Worm (Caenorhabditis elegans) whole organism, L3 larva: ENCODE data around the gene har-1.

Experiments
- R02D3.7 ChIP-seq: fragments of 150-350 bp; optimal IDR thresholded peaks from 2 replicates; lab custom pipeline; 2014; ENCODE audit warnings: missing biosample characterization, missing genetic modification characterization
- ama-1 ChIP-seq: fragments of 150-350 bp; optimal IDR thresholded peaks from 2 replicates; lab custom pipeline; 2018
- ceh-16 ChIP-seq: sonication (generic microtip); optimal IDR thresholded peaks from 2 replicates; lab custom pipeline; 2017; ENCODE audit warnings: missing biosample characterization, missing genetic modification characterization
- ceh-28 ChIP-seq: fragments of 150-350 bp; optimal IDR thresholded peaks from 2 replicates; lab custom pipeline; 2014; ENCODE audit warnings: missing biosample characterization, missing genetic modification reagents, missing genetic modification characterization
- ceh-82 ChIP-seq: fragments of 150-350 bp; optimal IDR thresholded peaks from 2 replicates; lab custom pipeline; 2014; ENCODE audit warnings: missing biosample characterization, missing genetic modification characterization
- daf-12 ChIP-seq: fragments of 150-350 bp; optimal IDR thresholded peaks from 2 replicates; lab custom pipeline; 2014; ENCODE audit warnings: missing biosample characterization, missing genetic modification reagents, missing genetic modification characterization
- egl-27 ChIP-seq: sonication (generic microtip); optimal IDR thresholded peaks from 4 replicates; lab custom pipeline; 2017; ENCODE audit warnings: missing biosample characterization, missing genetic modification reagents, missing genetic modification characterization
- elt-1 ChIP-seq: fragments of 150-350 bp; optimal IDR thresholded peaks from 2 replicates; lab custom pipeline; 2014; ENCODE audit warnings: missing biosample characterization, missing genetic modification characterization
- elt-2 ChIP-seq: sonication (generic microtip); optimal IDR thresholded peaks from 2 replicates; lab custom pipeline; 2016; ENCODE audit warnings: missing genetic modification reagents, mild to moderate bottlenecking, missing genetic modification characterization, missing compliant biosample characterization
- elt-3 ChIP-seq, 3 experiments: fragments of 150-350 bp in 1 of 3; sonication (generic microtip) in 2 of 3; optimal IDR thresholded peaks; 2 replicates in 2 of 3; 4 replicates in 1 of 3; lab custom pipeline; 2014 to 2017; ENCODE audit warnings: missing biosample characterization in 3 of 3, missing genetic modification characterization in 3 of 3
- eor-1 ChIP-seq, 2 experiments: fragments of 150-350 bp; optimal IDR thresholded peaks; 2 replicates each; lab custom pipeline; 2014 to 2018; ENCODE audit warnings: missing biosample characterization in 2 of 2, missing genetic modification characterization in 2 of 2
- fkh-10 ChIP-seq: sonication (generic microtip); optimal IDR thresholded peaks from 2 replicates; lab custom pipeline; 2017; ENCODE audit warnings: missing biosample characterization, missing genetic modification reagents, missing genetic modification characterization
- fkh-2 ChIP-seq: fragments of 150-350 bp; optimal IDR thresholded peaks from 2 replicates; lab custom pipeline; 2014; ENCODE audit warnings: missing biosample characterization, missing genetic modification reagents, missing genetic modification characterization
- hmg-11 ChIP-seq: sonication (generic microtip); optimal IDR thresholded peaks from 2 replicates; lab custom pipeline; 2016; ENCODE audit warnings: missing genetic modification characterization, missing compliant biosample characterization
- lin-15B ChIP-seq: fragments of 150-350 bp; optimal IDR thresholded peaks from 2 replicates; lab custom pipeline; 2014; ENCODE audit warnings: missing biosample characterization, missing genetic modification characterization
- lin-39 ChIP-seq: fragments of 150-350 bp; optimal IDR thresholded peaks from 2 replicates; lab custom pipeline; 2018; ENCODE audit warnings: missing biosample characterization, missing genetic modification reagents, missing genetic modification characterization
- lsy-12 ChIP-seq: sonication (generic microtip); optimal IDR thresholded peaks from 2 replicates; lab custom pipeline; 2016; ENCODE audit warnings: mild to moderate bottlenecking, missing genetic modification characterization, missing compliant biosample characterization
- mdl-1 ChIP-seq: fragments of 150-350 bp; optimal IDR thresholded peaks from 2 replicates; lab custom pipeline; 2014; ENCODE audit warnings: missing biosample characterization, missing genetic modification characterization
- nfya-1 ChIP-seq: sonication (generic microtip); optimal IDR thresholded peaks from 2 replicates; lab custom pipeline; 2017; ENCODE audit warnings: missing genetic modification characterization, mild to moderate bottlenecking, missing compliant biosample characterization, antibody characterized with exemption, moderate library complexity; ENCODE audit not compliant: insufficient read depth
- nhr-11 ChIP-seq: fragments of 150-350 bp; optimal IDR thresholded peaks from 2 replicates; lab custom pipeline; 2014; ENCODE audit warnings: missing biosample characterization, missing genetic modification characterization
- nhr-23 ChIP-seq: fragments of 150-350 bp; optimal IDR thresholded peaks from 2 replicates; lab custom pipeline; 2014; ENCODE audit warnings: missing biosample characterization, missing genetic modification reagents, missing genetic modification characterization
- nhr-237 ChIP-seq: fragments of 150-350 bp; optimal IDR thresholded peaks from 2 replicates; lab custom pipeline; 2014; ENCODE audit warnings: missing biosample characterization, missing genetic modification characterization
- nhr-25 ChIP-seq: sonication (generic microtip); optimal IDR thresholded peaks from 2 replicates; lab custom pipeline; 2017; ENCODE audit warnings: missing biosample characterization, missing genetic modification characterization
- nhr-28 ChIP-seq: fragments of 150-350 bp; optimal IDR thresholded peaks from 2 replicates; lab custom pipeline; 2014; ENCODE audit warnings: missing biosample characterization, missing genetic modification characterization
- nhr-43 ChIP-seq: sonication (generic microtip); optimal IDR thresholded peaks from 2 replicates; lab custom pipeline; 2016; ENCODE audit warnings: mild to moderate bottlenecking, missing genetic modification characterization, missing compliant biosample characterization; ENCODE audit not compliant: poor library complexity, severe bottlenecking
- nhr-67 ChIP-seq: fragments of 150-350 bp; optimal IDR thresholded peaks from 2 replicates; lab custom pipeline; 2014; ENCODE audit warnings: missing biosample characterization, missing genetic modification characterization
- nhr-76 ChIP-seq: fragments of 150-350 bp; sonication (generic microtip); optimal IDR thresholded peaks from 5 replicates; lab custom pipeline; 2014; ENCODE audit warnings: missing biosample characterization, missing genetic modification characterization
- nhr-77 ChIP-seq: fragments of 150-350 bp; optimal IDR thresholded peaks from 2 replicates; lab custom pipeline; 2014; ENCODE audit warnings: missing biosample characterization, missing genetic modification characterization
- pha-4 ChIP-seq: fragments of 150-350 bp; optimal IDR thresholded peaks from 2 replicates; lab custom pipeline; 2014; ENCODE audit warnings: missing biosample characterization, missing genetic modification reagents, missing genetic modification characterization
- pqm-1 ChIP-seq: fragments of 150-350 bp; optimal IDR thresholded peaks from 2 replicates; lab custom pipeline; 2017; ENCODE audit warnings: missing biosample characterization, missing genetic modification characterization, inconsistent platforms
- sea-2 ChIP-seq: fragments of 150-350 bp; sonication (generic microtip); optimal IDR thresholded peaks from 4 replicates; lab custom pipeline; 2014; ENCODE audit warnings: missing biosample characterization, missing genetic modification reagents, missing genetic modification characterization
- skn-1 ChIP-seq: fragments of 150-350 bp; optimal IDR thresholded peaks from 2 replicates; lab custom pipeline; 2014; ENCODE audit warnings: missing biosample characterization, missing genetic modification characterization
- snpc-4 ChIP-seq: fragments of 150-350 bp; optimal IDR thresholded peaks from 2 replicates; lab custom pipeline; 2014; ENCODE audit warnings: missing biosample characterization, missing genetic modification characterization
- tbx-2 ChIP-seq: sonication (generic microtip); optimal IDR thresholded peaks from 2 replicates; lab custom pipeline; 2016; ENCODE audit warnings: mild to moderate bottlenecking, missing genetic modification characterization, missing compliant biosample characterization
- unc-39 ChIP-seq: sonication (generic microtip); optimal IDR thresholded peaks from 4 replicates; lab custom pipeline; 2017; ENCODE audit warnings: missing biosample characterization, missing genetic modification characterization
- unc-62 ChIP-seq: fragments of 150-350 bp; sonication (generic microtip); optimal IDR thresholded peaks from 4 replicates; lab custom pipeline; 2014; ENCODE audit warnings: missing biosample characterization, missing genetic modification reagents, missing genetic modification characterization
- zag-1 ChIP-seq: fragments of 150-350 bp; optimal IDR thresholded peaks from 2 replicates; lab custom pipeline; 2014; ENCODE audit warnings: missing biosample characterization, missing genetic modification characterization
- ztf-11 ChIP-seq: fragments of 150-350 bp; optimal IDR thresholded peaks from 2 replicates; lab custom pipeline; 2014; ENCODE audit warnings: missing biosample characterization, missing genetic modification characterization

har-1 gene

ce11 chrIII:4164071-4164470, 12.2 kb downstream of the har-1 start, which contains the start of gene C16C10.8:
Gene C16C10.8, minus strand, starts transcription at chrIII:4164171.
- no peak for TF ChIP-seq daf-12 (tag; lab: Kevin White, UChicago)
- no peak for TF ChIP-seq R02D3.7 (tag; lab: Kevin White, UChicago)
- TF ChIP-seq ceh-82 (tag; lab: Kevin White, UChicago) = no peak

- no peak for TF ChIP-seq nhr-77 (tag; lab: Kevin White, UChicago)
- TF ChIP-seq nhr-11 (tag; lab: Kevin White, UChicago) = no peak
- no peak for TF ChIP-seq pha-4 (tag; lab: Kevin White, UChicago)
- TF ChIP-seq nhr-43 = no peak
- no peak for TF ChIP-seq unc-39
- TF ChIP-seq nfya-1 = no peak
- TF ChIP-seq elt-1 (tag; lab: Kevin White, UChicago) = no peak
- TF ChIP-seq nhr-28 = no peak
Measured at ce11 chrIII:4166745-4167144, 14.9 kb downstream of the har-1 start, which contains the start of gene rnf-5. Gene rnf-5, minus strand, starts transcription at chrIII:4166845.

- TF ChIP-seq snpc-4 (tag; lab: Kevin White, UChicago) (no peak), mdl-1 (tag; lab: Kevin White, UChicago) (no peak), daf-12 (tag; lab: Kevin White, UChicago) (no peak), sea-2 (GFP tag; lab: Kevin White, UChicago) (no peak), egl-27 (tag; lab: Kevin White, UChicago) (no peak), ceh-28 (no peak), zag-1 (no peak), ama-1 (lab: Kevin White, UChicago) (no peak), skn-1 (tag; lab: Kevin White, UChicago) (no peak), pqm-1 (tag; lab: Kevin White, UChicago) (no peak), nhr-28 (no peak), unc-39 (no peak), tbx-2 (no peak), eor-1 (tag; optimal IDR thresholded peaks at IDR 0.05; lab: Kevin White, UChicago) (no peak), lin-39 (no peak), ceh-82 (tag; lab: Kevin White, UChicago) (no peak)
Measured at ce11 chrIII:4168665-4169064, 16.8 kb downstream of the har-1 start, which contains the start of gene ccdc-55. Gene ccdc-55, minus strand, starts transcription at chrIII:4168765.

- TF ChIP-seq ceh-28 (peak; percentile 44), lin-15B (peak; percentile 33), skn-1 (tag; lab: Kevin White, UChicago) (peak; percentile 31), nhr-11 (tag; lab: Kevin White, UChicago) (no peak), unc-39 (no peak), elt-1 (tag; lab: Kevin White, UChicago) (no peak), unc-62 (GFP tag; lab: Kevin White, UChicago) (no peak), hmg-11 (peak; percentile 87), snpc-4 (tag; lab: Kevin White, UChicago) (peak; percentile 64), pha-4 (tag; lab: Kevin White, UChicago) (peak; percentile 59), ceh-82 (tag; lab: Kevin White, UChicago) (no peak), nhr-43 (peak; percentile 89), tbx-2 (peak; percentile 17), nhr-25 (tag; lab: Kevin White, UChicago) (peak; percentile 22), nhr-23 (tag; lab: Kevin White, UChicago) (peak; percentile 55), nhr-67 (tag; lab: Kevin White, UChicago) (peak; percentile 25), ztf-11 (tag; lab: Kevin White, UChicago) (no peak), R02D3.7 (tag; lab: Kevin White, UChicago) (peak; percentile 29), fkh-10 (no peak), elt-2 (tag; lab: Kevin White, UChicago) (peak; percentile 22), ceh-16 (peak; percentile 3), daf-12 (tag; lab: Kevin White, UChicago) (no peak), lsy-12 (peak; percentile 52), nhr-76 (tag; lab: Kevin White, UChicago) (no peak), nhr-237 (tag; lab: Kevin White, UChicago) (no peak), eor-1 (tag; optimal IDR thresholded peaks at IDR 0.05; lab: Kevin White, UChicago) (no peak), elt-3 (tag; optimal IDR thresholded peaks at IDR 0.05; lab: Kevin White, UChicago) (no peak), fkh-2 (tag; lab: Kevin White, UChicago) (no peak)
Measured at ce11 chrIII:4170903-4171377, 19.1 kb downstream of the har-1 start, which contains the start of the genes rnf-121 and C16C10.4. Gene rnf-121, minus strand, starts transcription at chrIII:4170953. Gene C16C10.4, plus strand, starts transcription at chrIII:4171336.
